Worm (Caenorhabditis elegans) whole organism, mixed stage, embryonic: ENCODE data around the gene str-178.

ENCODE experiments used
- bed-3 ChIP-seq: fragments of 200-800 bp; sonication (Bioruptor generic); optimal IDR thresholded peaks from 3 replicates; lab custom pipeline; 2018; ENCODE audit warnings: mild to moderate bottlenecking, missing genetic modification characterization, moderate library complexity, missing compliant biosample characterization
- blmp-1 ChIP-seq: fragments of 150-350 bp; optimal IDR thresholded peaks from 2 replicates; lab custom pipeline; 2014; ENCODE audit warnings: missing biosample characterization, missing genetic modification characterization
- ceh-39 ChIP-seq: fragments of 150-350 bp; optimal IDR thresholded peaks from 2 replicates; lab custom pipeline; 2014; ENCODE audit warnings: missing biosample characterization, missing genetic modification characterization
- ceh-43 ChIP-seq: fragments of 200-800 bp; sonication (Bioruptor generic); optimal IDR thresholded peaks from 2 replicates; lab custom pipeline; 2018; ENCODE audit warnings: mild to moderate bottlenecking, missing genetic modification characterization, moderate library complexity, missing compliant biosample characterization
- ces-1 ChIP-seq: fragments of 150-350 bp; optimal IDR thresholded peaks from 2 replicates; lab custom pipeline; 2014; ENCODE audit warnings: missing biosample characterization, missing genetic modification reagents, missing genetic modification characterization
- cnd-1 ChIP-seq: fragments of 200-800 bp; sonication (Bioruptor generic); optimal IDR thresholded peaks from 2 replicates; lab custom pipeline; 2018; ENCODE audit warnings: mild to moderate bottlenecking, missing genetic modification characterization, missing compliant biosample characterization
- elt-1 ChIP-seq: sonication (generic microtip); optimal IDR thresholded peaks from 2 replicates; lab custom pipeline; 2017; ENCODE audit warnings: missing genetic modification characterization, mild to moderate bottlenecking, missing compliant biosample characterization, antibody characterized with exemption, moderate library complexity, borderline replicate concordance; ENCODE audit not compliant: insufficient read depth
- ham-2 ChIP-seq: fragments of 200-800 bp; sonication (Bioruptor generic); optimal IDR thresholded peaks from 2 replicates; lab custom pipeline; 2018; ENCODE audit warnings: mild to moderate bottlenecking, missing genetic modification characterization, missing compliant biosample characterization
- hlh-1 ChIP-seq: fragments of 150-350 bp; optimal IDR thresholded peaks from 2 replicates; lab custom pipeline; 2014; ENCODE audit warnings: missing biosample characterization, missing genetic modification reagents, missing genetic modification characterization
- lin-32 ChIP-seq: fragments of 200-800 bp; sonication (Bioruptor generic); optimal IDR thresholded peaks from 2 replicates; lab custom pipeline; 2018; ENCODE audit warnings: mild to moderate bottlenecking, missing genetic modification characterization, missing compliant biosample characterization
- lsy-2 ChIP-seq: fragments of 150-350 bp; optimal IDR thresholded peaks from 2 replicates; lab custom pipeline; 2014; ENCODE audit warnings: missing biosample characterization, missing genetic modification characterization
- mab-5 ChIP-seq: fragments of 150-350 bp; optimal IDR thresholded peaks from 2 replicates; lab custom pipeline; 2014; ENCODE audit warnings: missing biosample characterization, missing genetic modification characterization
- mep-1 ChIP-seq: fragments of 150-350 bp; optimal IDR thresholded peaks from 2 replicates; lab custom pipeline; 2017; ENCODE audit warnings: missing biosample characterization, missing genetic modification reagents, missing genetic modification characterization, inconsistent platforms
- mls-2 ChIP-seq: sonication (generic microtip); optimal IDR thresholded peaks from 2 replicates; lab custom pipeline; 2016; ENCODE audit warnings: mild to moderate bottlenecking, missing genetic modification characterization, moderate library complexity, missing compliant biosample characterization
- nhr-76 ChIP-seq: sonication (generic microtip); optimal IDR thresholded peaks from 2 replicates; lab custom pipeline; 2017; ENCODE audit warnings: missing biosample characterization, missing genetic modification characterization
- sem-2 ChIP-seq: fragments of 200-800 bp; sonication (Bioruptor generic); optimal IDR thresholded peaks from 2 replicates; lab custom pipeline; 2018; ENCODE audit warnings: mild to moderate bottlenecking, missing genetic modification characterization, missing compliant biosample characterization
- snpc-4 ChIP-seq: fragments of 150-350 bp; optimal IDR thresholded peaks from 2 replicates; lab custom pipeline; 2014; ENCODE audit warnings: missing biosample characterization, missing genetic modification characterization
- sptf-1 ChIP-seq: sonication (generic microtip); optimal IDR thresholded peaks from 2 replicates; lab custom pipeline; 2017; ENCODE audit warnings: mild to moderate bottlenecking, missing genetic modification characterization, moderate library complexity, missing compliant biosample characterization
- zip-8 ChIP-seq: fragments of 150-350 bp; optimal IDR thresholded peaks from 2 replicates; lab custom pipeline; 2014; ENCODE audit warnings: missing biosample characterization, missing genetic modification characterization
- ztf-11 ChIP-seq: fragments of 150-350 bp; optimal IDR thresholded peaks from 2 replicates; lab custom pipeline; 2014; ENCODE audit warnings: missing biosample characterization, missing genetic modification characterization

Gene str-178

DNA sequence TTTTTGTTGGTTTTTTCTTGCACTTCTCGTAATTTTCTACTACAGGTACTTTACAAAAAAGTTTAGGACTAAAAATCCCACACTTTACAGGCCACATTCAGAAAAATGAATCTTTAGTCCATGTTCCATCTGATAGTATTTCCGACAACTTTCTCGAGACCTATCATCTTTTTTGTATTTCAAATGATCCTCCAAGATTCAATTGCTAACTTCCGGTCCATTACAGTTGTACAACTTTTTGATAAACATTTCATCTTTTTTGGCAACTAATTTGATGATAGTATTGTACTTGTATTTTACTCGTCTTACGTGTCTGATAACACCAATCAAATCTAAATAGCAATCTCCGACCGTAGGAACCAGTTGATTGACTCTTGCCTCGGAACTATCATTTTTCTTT, 49.0 kb downstream of the str-178 start:
- no peak for TF ChIP-seq ztf-11
- no peak for TF ChIP-seq zip-8 (tag; lab: Kevin White, UChicago)
- no peak for TF ChIP-seq snpc-4 (tag; lab: Kevin White, UChicago)
- TF ChIP-seq bed-3 (GFP tag; lab: Kevin White, UChicago), result no peak
- TF ChIP-seq mls-2 (tag; lab: Kevin White, UChicago), result no peak
- no peak for TF ChIP-seq sptf-1 (tag; lab: Kevin White, UChicago)
- TF ChIP-seq cnd-1 (tag; lab: Kevin White, UChicago), result no peak
- no peak for TF ChIP-seq sem-2 (GFP tag; lab: Kevin White, UChicago)
- TF ChIP-seq ces-1 (GFP tag; lab: Kevin White, UChicago), result no peak
- no peak for TF ChIP-seq lsy-2 (tag; lab: Kevin White, UChicago)
- TF ChIP-seq mep-1, result no peak
- TF ChIP-seq ceh-43, result no peak
- TF ChIP-seq lin-32 (GFP tag; lab: Kevin White, UChicago), result no peak
- TF ChIP-seq ham-2 (GFP tag; lab: Kevin White, UChicago), result no peak
- TF ChIP-seq mab-5 (tag; lab: Kevin White, UChicago), result no peak
- no peak for TF ChIP-seq blmp-1
- no peak for TF ChIP-seq hlh-1 (tag; lab: Kevin White, UChicago)
- TF ChIP-seq nhr-76, result no peak
- no peak for TF ChIP-seq elt-1 (tag; lab: Kevin White, UChicago)
- no peak for TF ChIP-seq ceh-39
